Fruit fly (Drosophila melanogaster) Kc167 (cell line): ENCODE results near the gene CG31272.
A peak's percentile ranks its signal among the peaks of the same experiment; 100 is the strongest.

Experiments used
- Myc ChIP-seq: fragments of >200 bp; optimal IDR thresholded peaks from 2 replicates; lab custom pipeline; 2017; ENCODE audit warnings: missing external identifiers
- Sin3A ChIP-seq: fragments of >200 bp; optimal IDR thresholded peaks from 2 replicates; lab custom pipeline; 2018; ENCODE audit warnings: missing external identifiers
- h ChIP-seq: fragments of >200 bp; optimal IDR thresholded peaks from 3 replicates; lab custom pipeline; 2018; ENCODE audit warnings: missing external identifiers
- insv ChIP-seq: fragments of >200 bp; optimal IDR thresholded peaks from 3 replicates; lab custom pipeline; 2018; ENCODE audit warnings: missing external identifiers
- psq ChIP-seq: fragments of >200 bp; optimal IDR thresholded peaks from 2 replicates; lab custom pipeline; 2017; ENCODE audit warnings: missing external identifiers
- ttk ChIP-seq: sonication (Bioruptor generic); optimal IDR thresholded peaks from 2 replicates; lab custom pipeline; 2017; ENCODE audit warnings: missing external identifiers

Gene CG31272

dm6 chr3R:10767526-10767925 is 8.3 kb upstream of the CG31272 start, which contains the start of gene TfIIFbeta:
Gene TfIIFbeta, minus strand, starts transcription at chr3R:10767804.
- TF ChIP-seq psq (lab: Kevin White, UChicago) (no peak), Sin3A (lab: Kevin White, UChicago) (no peak), insv (no peak), Myc (lab: Kevin White, UChicago) (no peak), h (no peak), ttk (lab: Kevin White, UChicago) (no peak)

- no peak for TF ChIP-seq psq (lab: Kevin White, UChicago)
- no peak for TF ChIP-seq Myc (lab: Kevin White, UChicago)
- no peak for TF ChIP-seq insv
- TF ChIP-seq Sin3A (lab: Kevin White, UChicago), result no peak
- TF ChIP-seq ttk (lab: Kevin White, UChicago), result no peak
- TF ChIP-seq h, result no peak
These were observed 2.8 kb upstream of the CG31272 start for dm6 chr3R:10761980-10762379.

- TF ChIP-seq h, result no peak
- TF ChIP-seq insv, result no peak
- TF ChIP-seq ttk (lab: Kevin White, UChicago), result no peak
- TF ChIP-seq psq (lab: Kevin White, UChicago), result peak; percentile 26
These were observed 2.0 kb upstream of the CG31272 start, which contains the start of the genes MED7 and Cap-H2 for dm6 chr3R:10760966-10761855. Gene MED7, minus strand, starts transcription at chr3R:10761032. Gene Cap-H2, plus strand, starts transcription at chr3R:10761310.

DNA sequence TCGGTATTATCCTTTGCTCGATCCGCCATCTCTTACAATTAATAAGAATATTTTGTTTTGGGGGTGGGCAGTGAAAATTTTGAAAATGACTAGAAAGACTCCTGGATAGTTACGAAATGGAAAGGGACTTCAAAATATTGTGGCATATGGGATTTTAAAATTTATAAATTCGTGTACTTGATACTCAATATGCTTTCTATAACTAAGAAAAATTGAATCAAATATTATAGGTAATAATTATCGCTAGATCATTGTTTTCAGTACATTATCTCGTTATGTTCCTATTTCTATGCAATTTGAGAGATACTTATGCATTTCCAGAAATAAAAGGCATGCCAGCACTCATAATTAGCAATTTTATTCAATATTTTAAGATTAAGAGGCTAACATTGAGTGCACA is 3.7 kb downstream of the CG31272 start, which contains the start of gene CG14691:
TSS of gene CG14691 (minus strand) at position 101 of the 400 bp plus-strand sequence.
- TF ChIP-seq insv (no peak), psq (lab: Kevin White, UChicago) (no peak), Sin3A (lab: Kevin White, UChicago) (no peak), ttk (lab: Kevin White, UChicago) (no peak), Myc (lab: Kevin White, UChicago) (no peak), h (no peak)

- TF ChIP-seq insv (no peak), ttk (lab: Kevin White, UChicago) (no peak), Sin3A (lab: Kevin White, UChicago) (no peak), h (no peak), Myc (lab: Kevin White, UChicago) (no peak), psq (lab: Kevin White, UChicago) (no peak)
These were observed 8.1 kb downstream of the CG31272 start, which contains the start of gene TkR86C for dm6 chr3R:10751061-10751460. Gene TkR86C, minus strand, starts transcription at chr3R:10751228.

- TF ChIP-seq ttk (lab: Kevin White, UChicago) (no peak), h (no peak), Sin3A (lab: Kevin White, UChicago) (no peak), Myc (lab: Kevin White, UChicago) (no peak), insv (no peak), psq (lab: Kevin White, UChicago) (no peak)
These were observed 11.5 kb downstream of the CG31272 start for dm6 chr3R:10747650-10748049.

- no peak for TF ChIP-seq ttk (lab: Kevin White, UChicago)
- TF ChIP-seq psq (lab: Kevin White, UChicago), result no peak
- TF ChIP-seq Sin3A (lab: Kevin White, UChicago), result no peak
- no peak for TF ChIP-seq h
- no peak for TF ChIP-seq insv
- no peak for TF ChIP-seq Myc (lab: Kevin White, UChicago)
These were observed 23.3 kb downstream of the CG31272 start, which contains the start of gene tomboy20 for dm6 chr3R:10735857-10736256. Gene tomboy20, minus strand, starts transcription at chr3R:10735957.

DNA sequence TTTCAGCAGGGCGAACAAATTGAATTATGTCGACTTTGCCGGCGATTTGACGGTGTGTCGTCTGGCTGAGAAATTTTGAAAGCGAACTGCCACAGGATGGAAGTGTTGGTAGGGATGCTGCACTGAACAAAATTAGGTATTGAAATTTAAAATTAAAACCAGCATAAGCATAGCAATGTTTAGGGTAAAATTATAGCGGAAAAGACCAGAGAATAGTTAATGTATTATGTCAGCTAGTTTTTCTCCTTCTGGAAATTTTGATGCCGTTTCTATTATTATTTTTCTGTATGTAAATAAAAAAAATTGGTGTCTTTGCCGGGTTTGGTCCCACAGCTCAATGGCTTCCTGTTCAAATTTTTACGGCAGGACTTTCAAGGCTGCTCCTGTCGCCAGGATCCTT is 32.5 kb downstream of the CG31272 start:
- TF ChIP-seq psq (lab: Kevin White, UChicago) (no peak), ttk (lab: Kevin White, UChicago) (no peak), h (no peak), insv (no peak), Sin3A (lab: Kevin White, UChicago) (no peak), Myc (lab: Kevin White, UChicago) (no peak)

dm6 chr3R:10714498-10714897 is 44.7 kb downstream of the CG31272 start, which contains the start of gene CG4073:
Gene CG4073, plus strand, starts transcription at chr3R:10714798.
- TF ChIP-seq psq (lab: Kevin White, UChicago), result no peak
- no peak for TF ChIP-seq Sin3A (lab: Kevin White, UChicago)
- no peak for TF ChIP-seq insv
- TF ChIP-seq h, result no peak

DNA sequence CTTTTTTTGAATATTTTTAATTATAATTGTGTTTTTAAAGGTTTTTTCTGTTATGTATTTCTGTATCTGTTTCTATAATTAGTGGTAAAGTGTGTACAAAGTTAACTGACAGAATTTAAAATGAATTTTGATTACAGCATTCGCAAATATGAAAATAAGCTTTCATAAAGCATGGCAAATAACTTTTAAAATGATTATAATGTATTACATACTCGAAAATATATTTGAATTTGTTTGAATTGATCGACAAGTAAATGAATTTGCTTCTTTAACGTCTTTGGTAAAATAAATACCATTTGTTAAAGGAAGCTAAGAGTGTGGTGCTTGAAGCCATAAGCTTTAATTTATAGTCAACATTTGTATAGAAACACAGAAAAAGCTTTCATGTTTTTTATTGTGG is 48.0 kb downstream of the CG31272 start, which contains the start of gene CG14689:
TSS of gene CG14689 (minus strand) at position 101 of the 400 bp plus-strand sequence.
- TF ChIP-seq Sin3A (lab: Kevin White, UChicago) (no peak), Myc (lab: Kevin White, UChicago) (no peak), h (no peak), psq (lab: Kevin White, UChicago) (no peak), ttk (lab: Kevin White, UChicago) (no peak), insv (no peak)

dm6 chr3R:10709264-10709663 is 49.9 kb downstream of the CG31272 start, which contains the start of gene CG31373:
Gene CG31373, minus strand, starts transcription at chr3R:10709364.
- TF ChIP-seq insv (no peak), psq (lab: Kevin White, UChicago) (no peak), h (no peak)

DNA sequence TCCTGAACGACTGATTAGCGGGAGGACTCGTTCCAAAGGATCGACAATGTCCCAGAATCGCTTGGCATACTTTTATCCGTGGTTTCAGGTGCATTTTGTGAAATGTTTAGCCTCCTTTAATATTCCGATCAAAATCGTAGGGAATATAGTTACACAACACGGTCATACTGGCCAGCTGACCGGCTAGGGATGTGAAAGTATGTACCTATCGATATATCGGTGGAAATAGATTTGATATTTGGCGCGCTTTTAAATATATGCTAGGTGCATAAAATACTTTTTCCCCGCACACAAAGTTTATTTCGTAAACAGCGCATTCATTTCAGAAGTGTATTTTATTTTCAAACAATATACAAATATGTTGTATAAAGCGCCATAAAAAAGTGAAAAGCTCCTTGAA is 51.0 kb downstream of the CG31272 start, which contains the start of gene CG31278:
TSS of gene CG31278 (minus strand) at position 172 of the 400 bp plus-strand sequence.
- no peak for TF ChIP-seq insv
- no peak for TF ChIP-seq h
- no peak for TF ChIP-seq psq (lab: Kevin White, UChicago)
